Fruit fly (Drosophila melanogaster) whole organism, prepupa: Measurements from ENCODE around the gene Zmynd8.
A peak's percentile ranks its signal among the peaks of the same experiment; 100 is the strongest.

ENCODE experiments used
- Blimp-1 ChIP-seq: fragments of 200-800 bp; sonication (Bioruptor generic); optimal IDR thresholded peaks from 3 replicates; lab custom pipeline; 2017; ENCODE audit warnings: missing biosample characterization, missing genetic modification characterization, mild to moderate bottlenecking, moderate library complexity, missing genetic modification reagents
- CG10631 ChIP-seq: fragments of 200-800 bp; sonication (Bioruptor generic); optimal IDR thresholded peaks from 2 replicates; lab custom pipeline; 2016; ENCODE audit warnings: missing biosample characterization, missing genetic modification characterization
- CG10669 ChIP-seq: fragments of 200-800 bp; sonication (Bioruptor generic); optimal IDR thresholded peaks from 3 replicates; lab custom pipeline; 2018; ENCODE audit warnings: missing biosample characterization, mild to moderate bottlenecking, missing genetic modification characterization, moderate library complexity
- CG11294 ChIP-seq: fragments of 200-800 bp; sonication (Bioruptor generic); IDR thresholded peaks from 2 replicates; pipeline ENCODE4 v1.3.6; 2022; ENCODE audit warnings: missing biosample characterization, missing genetic modification characterization
- CG1621 ChIP-seq: fragments of 200-800 bp; sonication (Bioruptor generic); optimal IDR thresholded peaks from 3 replicates; lab custom pipeline; 2018; ENCODE audit warnings: missing biosample characterization, mild to moderate bottlenecking, missing genetic modification characterization
- CG16779 ChIP-seq: fragments of 200-800 bp; sonication (Bioruptor generic); optimal IDR thresholded peaks from 3 replicates; lab custom pipeline; 2017; ENCODE audit warnings: missing biosample characterization, mild to moderate bottlenecking, missing genetic modification characterization
- CG3032 ChIP-seq: fragments of 200-800 bp; optimal IDR thresholded peaks from 2 replicates; lab custom pipeline; 2019; ENCODE audit warnings: missing biosample characterization, mild to moderate bottlenecking, missing genetic modification characterization, moderate library complexity
- CG3919 ChIP-seq: fragments of 200-800 bp; sonication (Bioruptor generic); optimal IDR thresholded peaks from 3 replicates; lab custom pipeline; 2016; ENCODE audit warnings: missing biosample characterization, missing genetic modification characterization
- CG4318 ChIP-seq: fragments of 200-800 bp; sonication (Bioruptor generic); optimal IDR thresholded peaks from 3 replicates; lab custom pipeline; 2017; ENCODE audit warnings: missing biosample characterization, mild to moderate bottlenecking, missing genetic modification characterization
- CG6163 ChIP-seq: fragments of 200-800 bp; sonication (Bioruptor generic); IDR thresholded peaks from 3 replicates; pipeline ENCODE4 v1.3.6; 2022; ENCODE audit warnings: missing biosample characterization, missing genetic modification characterization
- CG6792 ChIP-seq: fragments of 200-800 bp; sonication (Bioruptor generic); optimal IDR thresholded peaks from 3 replicates; lab custom pipeline; 2016; ENCODE audit warnings: missing biosample characterization, missing genetic modification characterization
- CG6808 ChIP-seq: fragments of 200-800 bp; sonication (Bioruptor generic); optimal IDR thresholded peaks from 3 replicates; lab custom pipeline; 2017; ENCODE audit warnings: missing biosample characterization, missing genetic modification characterization, mild to moderate bottlenecking, moderate library complexity, missing genetic modification reagents
- CG6854 ChIP-seq: fragments of 200-800 bp; sonication (Bioruptor generic); optimal IDR thresholded peaks from 2 replicates; lab custom pipeline; 2017; ENCODE audit warnings: missing biosample characterization, mild to moderate bottlenecking, missing genetic modification characterization
- CG7368 ChIP-seq: fragments of 200-800 bp; sonication (Bioruptor generic); optimal IDR thresholded peaks from 3 replicates; lab custom pipeline; 2016; ENCODE audit warnings: missing biosample characterization, missing genetic modification characterization
- CG8119 ChIP-seq: fragments of 200-800 bp; sonication (Bioruptor generic); IDR thresholded peaks from 3 replicates; pipeline ENCODE4 v1.3.6; 2022; ENCODE audit warnings: missing biosample characterization, missing genetic modification characterization
- CG8632 ChIP-seq: fragments of 200-800 bp; sonication (Bioruptor generic); optimal IDR thresholded peaks from 3 replicates; lab custom pipeline; 2016; ENCODE audit warnings: missing biosample characterization, missing genetic modification characterization
- CG9139 ChIP-seq: fragments of 200-800 bp; sonication (Bioruptor generic); optimal IDR thresholded peaks from 3 replicates; lab custom pipeline; 2017; ENCODE audit warnings: missing biosample characterization, mild to moderate bottlenecking, missing genetic modification characterization
- Eip78C ChIP-seq: fragments of 200-800 bp; sonication (Bioruptor generic); peaks from one replicate; lab custom pipeline; 2016; ENCODE audit warnings: missing biosample characterization, missing genetic modification characterization
- Eip93F ChIP-seq: fragments of 200-800 bp; sonication (Bioruptor generic); optimal IDR thresholded peaks from 2 replicates; lab custom pipeline; 2016; ENCODE audit warnings: missing biosample characterization, mild to moderate bottlenecking, missing genetic modification characterization
- Ets21C ChIP-seq: fragments of 200-800 bp; sonication (Bioruptor generic); optimal IDR thresholded peaks from 3 replicates; lab custom pipeline; 2016; ENCODE audit warnings: missing biosample characterization, missing genetic modification characterization
- Gug ChIP-seq: fragments of 200-800 bp; sonication (Bioruptor generic); IDR thresholded peaks from 2 replicates; pipeline ENCODE4 v1.3.6; 2022; ENCODE audit warnings: missing biosample characterization, missing genetic modification characterization
- Hr38 ChIP-seq: sonication (Bioruptor generic); optimal IDR thresholded peaks from 2 replicates; lab custom pipeline; 2016; ENCODE audit warnings: missing biosample characterization, missing genetic modification characterization
- Hr39 ChIP-seq: fragments of 200-800 bp; sonication (Bioruptor generic); optimal IDR thresholded peaks from 2 replicates; lab custom pipeline; 2016; ENCODE audit warnings: missing biosample characterization, missing genetic modification characterization
- Hr4 ChIP-seq: fragments of 200-800 bp; sonication (Bioruptor generic); optimal IDR thresholded peaks from 3 replicates; lab custom pipeline; 2016; ENCODE audit warnings: missing biosample characterization, missing genetic modification characterization
- Met ChIP-seq: fragments of 200-800 bp; sonication (Bioruptor generic); optimal IDR thresholded peaks from 3 replicates; lab custom pipeline; 2016; ENCODE audit warnings: missing biosample characterization, missing genetic modification characterization
- OdsH ChIP-seq: fragments of 200-800 bp; sonication (Bioruptor generic); optimal IDR thresholded peaks from 3 replicates; lab custom pipeline; 2016; ENCODE audit warnings: missing biosample characterization, missing genetic modification characterization
- Smox ChIP-seq: fragments of 200-800 bp; sonication (Bioruptor generic); optimal IDR thresholded peaks from 3 replicates; lab custom pipeline; 2016; ENCODE audit warnings: missing biosample characterization, missing genetic modification characterization
- Sox102F ChIP-seq: fragments of 200-800 bp; sonication (Bioruptor generic); optimal IDR thresholded peaks from 2 replicates; lab custom pipeline; 2016; ENCODE audit warnings: missing biosample characterization, mild to moderate bottlenecking, missing genetic modification characterization
- Sox14 ChIP-seq: fragments of 200-800 bp; sonication (Bioruptor generic); optimal IDR thresholded peaks from 3 replicates; lab custom pipeline; 2016; ENCODE audit warnings: missing biosample characterization, missing genetic modification characterization
- achi ChIP-seq: fragments of 200-800 bp; sonication (Bioruptor generic); optimal IDR thresholded peaks from 3 replicates; lab custom pipeline; 2016; ENCODE audit warnings: missing biosample characterization, missing genetic modification characterization
- acj6 ChIP-seq: fragments of 200-800 bp; sonication (Bioruptor generic); optimal IDR thresholded peaks from 3 replicates; lab custom pipeline; 2016; ENCODE audit warnings: missing biosample characterization, missing genetic modification characterization
- dac ChIP-seq: fragments of 200-800 bp; sonication (Bioruptor generic); optimal IDR thresholded peaks from 2 replicates; lab custom pipeline; 2017; ENCODE audit warnings: missing biosample characterization, mild to moderate bottlenecking, missing genetic modification characterization
- eg ChIP-seq: fragments of 200-800 bp; sonication (Bioruptor generic); IDR thresholded peaks from 3 replicates; pipeline ENCODE4 v1.3.6; 2022; ENCODE audit warnings: missing biosample characterization, missing genetic modification characterization
- esn ChIP-seq: fragments of 200-800 bp; sonication (Bioruptor generic); optimal IDR thresholded peaks from 2 replicates; lab custom pipeline; 2016; ENCODE audit warnings: missing biosample characterization, mild to moderate bottlenecking, missing genetic modification characterization, moderate library complexity
- fd85E ChIP-seq: fragments of 200-800 bp; sonication (Bioruptor generic); optimal IDR thresholded peaks from 3 replicates; lab custom pipeline; 2016; ENCODE audit warnings: missing biosample characterization, missing genetic modification characterization
- fkh ChIP-seq: fragments of 200-800 bp; sonication (Bioruptor generic); optimal IDR thresholded peaks from 3 replicates; lab custom pipeline; 2017; ENCODE audit warnings: missing biosample characterization, mild to moderate bottlenecking, missing genetic modification characterization, moderate library complexity
- lz ChIP-seq: fragments of 200-800 bp; sonication (Bioruptor generic); optimal IDR thresholded peaks from 3 replicates; lab custom pipeline; 2016; ENCODE audit warnings: missing biosample characterization, missing genetic modification characterization
- net ChIP-seq: fragments of 200-800 bp; sonication (Bioruptor generic); optimal IDR thresholded peaks from 3 replicates; lab custom pipeline; 2016; ENCODE audit warnings: missing biosample characterization, missing genetic modification characterization
- salr ChIP-seq, 2 experiments: fragments of 200-800 bp; sonication (Bioruptor generic); optimal IDR thresholded peaks; 3 replicates each; lab custom pipeline; 2016 to 2018; ENCODE audit warnings: missing biosample characterization in 2 of 2, missing genetic modification characterization in 2 of 2, mild to moderate bottlenecking in 1 of 2
- spab ChIP-seq: fragments of 200-800 bp; sonication (Bioruptor generic); optimal IDR thresholded peaks from 2 replicates; lab custom pipeline; 2017; ENCODE audit warnings: missing biosample characterization, mild to moderate bottlenecking, missing genetic modification characterization, missing genetic modification reagents
- ss ChIP-seq, 2 experiments: fragments of 200-800 bp; sonication (Bioruptor generic); optimal IDR thresholded peaks; 2 replicates in 1 of 2; 3 replicates in 1 of 2; lab custom pipeline; 2017 to 2018; ENCODE audit warnings: mild to moderate bottlenecking in 2 of 2, missing biosample characterization in 2 of 2, missing genetic modification characterization in 2 of 2, moderate library complexity in 1 of 2
- svp ChIP-seq: fragments of 200-800 bp; sonication (Bioruptor generic); peaks from one replicate; lab custom pipeline; 2016; ENCODE audit warnings: missing biosample characterization, missing genetic modification characterization
- topi ChIP-seq: fragments of 200-800 bp; sonication (Bioruptor generic); optimal IDR thresholded peaks from 3 replicates; lab custom pipeline; 2016; ENCODE audit warnings: missing biosample characterization, missing genetic modification characterization

The Zmynd8 gene

DNA sequence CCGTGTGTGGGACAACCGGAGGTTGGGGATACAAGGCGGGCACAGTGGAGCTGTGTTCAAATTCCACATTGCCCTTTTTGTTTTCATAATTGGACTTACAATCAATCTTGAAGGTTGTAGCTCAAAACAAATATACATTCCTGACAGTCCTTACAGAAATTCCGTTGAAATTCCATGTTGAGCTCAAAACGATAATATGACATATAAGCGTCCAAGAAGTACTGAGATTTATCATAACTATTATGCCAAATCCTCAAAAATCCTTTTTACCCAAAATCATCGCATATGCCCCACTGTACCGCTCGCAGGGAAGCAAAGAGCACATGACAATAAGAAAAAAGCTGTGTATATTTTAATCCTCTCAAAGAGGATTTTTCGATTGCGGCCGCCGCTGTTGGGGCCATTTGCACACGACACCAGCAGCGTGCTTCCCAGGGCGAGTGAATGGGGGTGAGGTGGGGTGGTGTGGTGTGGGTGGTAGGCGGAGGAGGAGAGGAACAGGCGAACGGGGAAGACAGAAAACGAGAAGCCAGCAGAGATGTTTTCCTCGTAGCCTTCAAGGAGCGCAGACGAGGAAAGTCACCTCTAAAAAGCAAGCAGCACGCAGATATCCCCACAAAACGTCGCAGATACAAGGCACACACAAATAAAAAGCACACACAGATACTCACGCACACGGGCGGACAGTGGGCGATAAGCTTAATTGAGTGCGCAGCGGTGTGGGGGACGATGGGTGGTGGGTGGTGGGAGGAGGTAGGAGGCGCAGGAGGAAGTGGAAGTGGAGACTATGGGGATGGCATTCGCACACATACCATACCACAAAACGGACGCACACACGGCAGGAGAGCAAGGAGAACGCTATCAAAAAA lies 48.3 kb downstream of the Zmynd8 start (continued):
- TF ChIP-seq CG6808 (GFP tag; lab: Kevin White, UChicago) (peak; percentile 79), eg (peak; percentile 55; the same call in 1 of the 3 replicates), CG7368 (peak; percentile 69), Gug (GFP tag; lab: Robert Waterston, UW) (peak; percentile 57; the same call in 1 of the 2 replicates), svp (GFP tag; lab: Kevin White, UChicago) (peak; percentile 91), Sox14 (peak; percentile 90), Met (GFP tag; lab: Kevin White, UChicago) (peak; percentile 89), CG8632 (GFP tag; lab: Kevin White, UChicago) (peak; percentile 79), fkh (GFP tag; lab: Kevin White, UChicago) (no peak), CG16779 (tag; lab: Kevin White, UChicago) (peak; percentile 29), fd85E (GFP tag; lab: Kevin White, UChicago) (peak; percentile 56), Eip93F (no peak), Smox (GFP tag; lab: Kevin White, UChicago) (peak; percentile 85), CG6854 (GFP tag; lab: Kevin White, UChicago) (peak; percentile 39), CG6792 (GFP tag; lab: Kevin White, UChicago) (peak; percentile 81), achi (GFP tag; lab: Kevin White, UChicago) (peak; percentile 83), esn (GFP tag; lab: Kevin White, UChicago) (peak; percentile 89), Hr38 (GFP tag; lab: Kevin White, UChicago) (no peak), Ets21C (peak; percentile 84), net (peak; percentile 79), CG10669 (GFP tag; lab: Kevin White, UChicago) (peak; percentile 83), salr (GFP tag; optimal IDR thresholded peaks at IDR 0.05; lab: Kevin White, UChicago) (peak; percentile 51 to 81), CG4318 (peak; percentile 63), CG8119 (peak; percentile 83), Hr39 (peak; percentile 87), CG10631 (GFP tag; lab: Kevin White, UChicago) (peak; percentile 77), CG1621 (tag; lab: Kevin White, UChicago) (peak; percentile 79), Hr4 (peak; percentile 86), CG9139 (GFP tag; lab: Kevin White, UChicago) (peak; percentile 65), CG6163 (peak; percentile 70), Eip78C (GFP tag; lab: Kevin White, UChicago) (peak; percentile 95), Blimp-1 (GFP tag; lab: Kevin White, UChicago) (no peak), topi (GFP tag; lab: Kevin White, UChicago) (peak; percentile 87), acj6 (peak; percentile 87), spab (GFP tag; lab: Kevin White, UChicago) (peak; percentile 73), CG11294 (GFP tag; lab: Robert Waterston, UW) (peak; percentile 45; the same call in 1 of the 2 replicates), OdsH (GFP tag; lab: Kevin White, UChicago) (peak; percentile 88), ss (GFP tag; optimal IDR thresholded peaks at IDR 0.05; lab: Kevin White, UChicago) (peak; percentile 70 to 82), CG3032 (tag; lab: Kevin White, UChicago) (peak; percentile 84), Sox102F (peak; percentile 84), CG3919 (peak; percentile 80), dac (GFP tag; lab: Kevin White, UChicago) (peak; percentile 58), lz (GFP tag; lab: Kevin White, UChicago) (peak; percentile 86)
